6 fruit fly cellular contexts compared by ENCODE assay signal in the genomic region with DNA sequence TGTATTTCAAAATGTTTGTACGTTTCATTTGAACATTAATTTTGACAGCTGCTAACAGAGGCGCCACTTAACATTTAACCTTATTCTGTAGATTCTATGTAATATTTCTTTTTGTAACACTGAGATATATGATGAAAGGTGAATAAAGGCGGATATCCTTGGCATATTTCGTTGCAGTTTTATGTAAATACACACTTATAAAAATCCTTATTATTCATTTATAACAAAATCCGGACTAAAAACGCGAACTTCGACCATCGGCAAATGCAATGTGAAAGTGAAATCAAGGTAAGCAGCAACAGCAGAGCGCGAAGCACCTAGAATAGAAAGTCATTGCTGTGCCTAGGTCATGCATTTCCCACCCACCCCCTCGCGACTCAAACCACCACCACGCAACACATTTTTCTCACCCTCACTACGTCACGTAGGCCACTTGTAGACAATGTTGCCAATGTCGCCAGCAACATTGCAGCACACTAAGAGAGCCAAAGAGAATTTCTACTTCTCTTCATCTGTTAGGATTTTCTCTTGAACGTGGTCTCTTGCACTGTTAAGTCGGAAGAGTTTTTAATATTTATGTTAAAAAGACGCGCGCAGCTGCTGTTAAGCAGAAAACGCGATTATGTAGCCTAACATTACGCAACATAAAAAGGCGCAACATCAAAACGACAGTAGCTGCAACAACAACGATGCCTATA.
TF ChIP-seq lines count a peak whose summit lies in the region.

No protein-coding gene starts in this region.

- TF ChIP-seq CTCF in whole organism, embryonic (GFP tag; optimal IDR thresholded peaks at IDR 0.05; lab: Kevin White, UChicago) = no peak

TF ChIP-seq in whole organism, 6 proteins besides CTCF, POLR2A, EP300 and RAD21:
- peak; percentile 47 for TF ChIP-seq pan (optimal IDR thresholded peaks at IDR 0.05; lab: Kevin White, UChicago)
- TF ChIP-seq CG8478 (optimal IDR thresholded peaks at IDR 0.05; lab: Kevin White, UChicago) = no peak

TF ChIP-seq in whole organism, adult, 20 proteins besides CTCF, POLR2A, EP300 and RAD21 (continues in another document):
- TF ChIP-seq CG14711 (tag; optimal IDR thresholded peaks at IDR 0.05; lab: Kevin White, UChicago) (no peak), Clk (GFP tag; optimal IDR thresholded peaks at IDR 0.05; lab: Kevin White, UChicago) (no peak), tj (GFP tag; optimal IDR thresholded peaks at IDR 0.05; lab: Kevin White, UChicago) (no peak), cic (GFP tag; optimal IDR thresholded peaks at IDR 0.05; lab: Kevin White, UChicago) (no peak), Crg-1 (GFP tag; optimal IDR thresholded peaks at IDR 0.05; lab: Kevin White, UChicago) (no peak), pad (GFP tag; optimal IDR thresholded peaks at IDR 0.05; lab: Kevin White, UChicago) (no peak), CG33017 (tag; optimal IDR thresholded peaks at IDR 0.05; lab: Kevin White, UChicago) (no peak), CG7045 (GFP tag; optimal IDR thresholded peaks at IDR 0.05; lab: Kevin White, UChicago) (no peak), Hr96 (GFP tag; optimal IDR thresholded peaks at IDR 0.05; lab: Kevin White, UChicago) (no peak), cnc (optimal IDR thresholded peaks at IDR 0.05; lab: Kevin White, UChicago) (peak; percentile 42 to 77), kay (GFP tag; lab: Kevin White, UChicago; ENCODE audit: borderline replicate concordance) (peak; percentile 95), CG1620 (GFP tag; optimal IDR thresholded peaks at IDR 0.05; lab: Kevin White, UChicago) (no peak), Mnt (GFP tag; optimal IDR thresholded peaks at IDR 0.05; lab: Kevin White, UChicago) (peak; percentile 6), CG12768 (GFP tag; optimal IDR thresholded peaks at IDR 0.05; lab: Kevin White, UChicago) (no peak), CG11617 (GFP tag; optimal IDR thresholded peaks at IDR 0.05; lab: Kevin White, UChicago) (no peak), bab1 (GFP tag; optimal IDR thresholded peaks at IDR 0.05; lab: Kevin White, UChicago) (no peak), toe (GFP tag; optimal IDR thresholded peaks at IDR 0.05; lab: Kevin White, UChicago) (no peak)

TF ChIP-seq in whole organism, embryonic, 481 proteins besides CTCF, POLR2A, EP300 and RAD21 (continues in another document):
- no peak for TF ChIP-seq Awh (GFP tag; IDR thresholded peaks at IDR 0.05; lab: Robert Waterston, UW)
- TF ChIP-seq br (optimal IDR thresholded peaks at IDR 0.05; lab: Kevin White, UChicago) = no peak
- TF ChIP-seq CG8290 (GFP tag; optimal IDR thresholded peaks at IDR 0.05; lab: Kevin White, UChicago) = no peak
- no peak for TF ChIP-seq CG8290 (tag; optimal IDR thresholded peaks at IDR 0.05; lab: Kevin White, UChicago)
- TF ChIP-seq CG2116 (GFP tag; optimal IDR thresholded peaks at IDR 0.05; lab: Kevin White, UChicago) = no peak
- TF ChIP-seq CG8944 (GFP tag; optimal IDR thresholded peaks at IDR 0.05; lab: Kevin White, UChicago) = no peak
- TF ChIP-seq eve (GFP tag; optimal IDR thresholded peaks at IDR 0.05; lab: Kevin White, UChicago) = peak in 1 of 2 experiments; percentile 24
- TF ChIP-seq wdn (GFP tag; IDR thresholded peaks at IDR 0.05; lab: Robert Waterston, UW) = no peak
- no peak for TF ChIP-seq gro (GFP tag; optimal IDR thresholded peaks at IDR 0.05; lab: Kevin White, UChicago)
- TF ChIP-seq Fer3 (tag; optimal IDR thresholded peaks at IDR 0.05; lab: Kevin White, UChicago) = no peak
- peak in 1 of 2 experiments; percentile 99 for TF ChIP-seq Pdp1 (GFP tag; optimal IDR thresholded peaks at IDR 0.05; lab: Kevin White, UChicago)
- TF ChIP-seq HHEX (GFP tag; optimal IDR thresholded peaks at IDR 0.05; lab: Kevin White, UChicago) = no peak
- no peak for TF ChIP-seq Nf-YB (GFP tag; optimal IDR thresholded peaks at IDR 0.05; lab: Kevin White, UChicago)
- TF ChIP-seq ro (GFP tag; IDR thresholded peaks at IDR 0.05; lab: Robert Waterston, UW) = no peak
- TF ChIP-seq Hr78 (GFP tag; optimal IDR thresholded peaks at IDR 0.05; lab: Kevin White, UChicago) = peak in 1 of 2 experiments; percentile 17
- no peak for TF ChIP-seq Abd-B (GFP tag; optimal IDR thresholded peaks at IDR 0.05; lab: Kevin White, UChicago)
- TF ChIP-seq amos (GFP tag; IDR thresholded peaks at IDR 0.05; lab: Robert Waterston, UW; ENCODE audit: partially characterized antibody) = no peak

TF ChIP-seq in whole organism, prepupa, 60 proteins besides CTCF, POLR2A, EP300 and RAD21 (continues in another document):
- TF ChIP-seq svp (GFP tag; lab: Kevin White, UChicago) (peak; percentile 75), CG1621 (tag; optimal IDR thresholded peaks at IDR 0.05; lab: Kevin White, UChicago) (no peak), CG4318 (GFP tag; optimal IDR thresholded peaks at IDR 0.05; lab: Kevin White, UChicago) (no peak), CG11294 (GFP tag; IDR thresholded peaks at IDR 0.05; lab: Robert Waterston, UW) (no peak), dsx (GFP tag; optimal IDR thresholded peaks at IDR 0.05; lab: Kevin White, UChicago; ENCODE audit: poor library complexity, severe bottlenecking) (peak; percentile 91), Hr4 (GFP tag; optimal IDR thresholded peaks at IDR 0.05; lab: Kevin White, UChicago) (no peak), vri (GFP tag; optimal IDR thresholded peaks at IDR 0.05; lab: Kevin White, UChicago) (peak; percentile 58), acj6 (GFP tag; optimal IDR thresholded peaks at IDR 0.05; lab: Kevin White, UChicago) (no peak), Met (GFP tag; optimal IDR thresholded peaks at IDR 0.05; lab: Kevin White, UChicago) (no peak), CG6854 (GFP tag; optimal IDR thresholded peaks at IDR 0.05; lab: Kevin White, UChicago) (no peak), CG15336 (GFP tag; IDR thresholded peaks at IDR 0.05; lab: Robert Waterston, UW) (peak; percentile 45; the same call in 1 of the 2 replicates), CG6163 (GFP tag; IDR thresholded peaks at IDR 0.05; lab: Robert Waterston, UW) (no peak), esn (GFP tag; optimal IDR thresholded peaks at IDR 0.05; lab: Kevin White, UChicago) (no peak), OdsH (GFP tag; optimal IDR thresholded peaks at IDR 0.05; lab: Kevin White, UChicago) (no peak), CG32006 (GFP tag; optimal IDR thresholded peaks at IDR 0.05; lab: Kevin White, UChicago) (no peak), Sox15 (GFP tag; optimal IDR thresholded peaks at IDR 0.05; lab: Kevin White, UChicago) (no peak), Hr38 (GFP tag; optimal IDR thresholded peaks at IDR 0.05; lab: Kevin White, UChicago) (no peak), CG7368 (GFP tag; optimal IDR thresholded peaks at IDR 0.05; lab: Kevin White, UChicago) (no peak)

TF ChIP-seq in whole organism, pupa, 21 proteins besides CTCF, POLR2A, EP300 and RAD21:
- TF ChIP-seq Ets98B (GFP tag; IDR thresholded peaks at IDR 0.05; lab: Robert Waterston, UW) = peak; percentile 34; the same call in 1 of the 2 replicates
- TF ChIP-seq CG8159 (tag; optimal IDR thresholded peaks at IDR 0.05; lab: Kevin White, UChicago) = no peak
- TF ChIP-seq CG12605 (GFP tag; IDR thresholded peaks at IDR 0.05; lab: Robert Waterston, UW) = peak; percentile 74
- 0 out of 3 replicates have a peak, but pooled peaks have one; percentile 43 for TF ChIP-seq CG4496 (GFP tag; IDR thresholded peaks at IDR 0.05; lab: Robert Waterston, UW)

TF ChIP-seq in whole organism, wandering third instar larva, 38 proteins besides CTCF, POLR2A, EP300 and RAD21:
- TF ChIP-seq N (GFP tag; optimal IDR thresholded peaks at IDR 0.05; lab: Kevin White, UChicago) (no peak), sage (GFP tag; optimal IDR thresholded peaks at IDR 0.05; lab: Kevin White, UChicago) (peak; percentile 43)
